Fruit fly (Drosophila melanogaster): ENCODE measurements around the gene D19B.
A peak's percentile ranks its signal among the peaks of the same experiment; 100 is the strongest.

The D19B gene

dm6 chr3L:6140771-6141472 lies 43.8 kb downstream of the D19B start (continued):
- TF ChIP-seq Med (GFP tag) (peak; percentile 8), nau (GFP tag; optimal IDR thresholded peaks at IDR 0.05) (no peak), sd (tag; optimal IDR thresholded peaks at IDR 0.05) (peak; percentile 12), Mes4 (GFP tag; optimal IDR thresholded peaks at IDR 0.05) (no peak), BtbVII (GFP tag; optimal IDR thresholded peaks at IDR 0.05) (no peak), CkIIα-i1 (GFP tag; IDR thresholded peaks at IDR 0.05) (no peak), Hr3 (GFP tag; optimal IDR thresholded peaks at IDR 0.05) (no peak), Oli (tag; optimal IDR thresholded peaks at IDR 0.05) (peak; percentile 33), CG13123 (GFP tag; optimal IDR thresholded peaks at IDR 0.05) (no peak), CG9437 (GFP tag; optimal IDR thresholded peaks at IDR 0.05) (no peak), org-1 (GFP tag; optimal IDR thresholded peaks at IDR 0.05) (no peak), CG3995 (GFP tag; optimal IDR thresholded peaks at IDR 0.05) (no peak), CG8924 (tag; optimal IDR thresholded peaks at IDR 0.05) (no peak), Ptx1 (GFP tag; IDR thresholded peaks at IDR 0.05) (peak; percentile 26; the same call in 1 of the 2 replicates), CG11398 (GFP tag; optimal IDR thresholded peaks at IDR 0.05) (no peak), Poxn (GFP tag; IDR thresholded peaks at IDR 0.05) (no peak), CG6683 (GFP tag; optimal IDR thresholded peaks at IDR 0.05) (no peak), CG11504 (tag; optimal IDR thresholded peaks at IDR 0.05) (peak; percentile 27), MTF-1 (GFP tag; optimal IDR thresholded peaks at IDR 0.05; ENCODE audit: borderline replicate concordance) (no peak), Sin3A (optimal IDR thresholded peaks at IDR 0.05) (no peak), CG11695 (GFP tag; IDR thresholded peaks at IDR 0.05) (0 out of 3 replicates have a peak, but pooled peaks have one; percentile 17), z (GFP tag; IDR thresholded peaks at IDR 0.05) (no peak), CG8290 (GFP tag; optimal IDR thresholded peaks at IDR 0.05) (no peak), CG8290 (tag; optimal IDR thresholded peaks at IDR 0.05) (peak in 1 of 2 experiments; percentile 35), GATAe (GFP tag; conservative IDR thresholded peaks at IDR 0.05) (no peak), cwo (GFP tag; optimal IDR thresholded peaks at IDR 0.05) (no peak), CG10959 (GFP tag; IDR thresholded peaks at IDR 0.05) (no peak), lbe (GFP tag; optimal IDR thresholded peaks at IDR 0.05) (no peak), oc (tag; optimal IDR thresholded peaks at IDR 0.05) (no peak), cas (GFP tag; IDR thresholded peaks at IDR 0.05) (no peak), CG16815 (GFP tag; optimal IDR thresholded peaks at IDR 0.05) (no peak), CG13424 (tag; optimal IDR thresholded peaks at IDR 0.05) (no peak), Fer3 (tag; optimal IDR thresholded peaks at IDR 0.05) (no peak), dmrt99B (tag; optimal IDR thresholded peaks at IDR 0.05) (peak; percentile 18), CG12659 (GFP tag; optimal IDR thresholded peaks at IDR 0.05) (peak; percentile 4), emc (GFP tag; optimal IDR thresholded peaks at IDR 0.05) (no peak), bcd (GFP tag; optimal IDR thresholded peaks at IDR 0.05) (no peak), CG7839 (tag; optimal IDR thresholded peaks at IDR 0.05) (peak; percentile 33), E2f1 (GFP tag; IDR thresholded peaks at IDR 0.05) (no peak), Opbp (GFP tag; IDR thresholded peaks at IDR 0.05; ENCODE audit: partially characterized antibody) (no peak), CG6791 (GFP tag; IDR thresholded peaks at IDR 0.05; ENCODE audit: partially characterized antibody) (no peak), CG7556 (GFP tag; optimal IDR thresholded peaks at IDR 0.05) (peak; percentile 10), eve (GFP tag; optimal IDR thresholded peaks at IDR 0.05) (no peak), jumu (GFP tag; optimal IDR thresholded peaks at IDR 0.05) (no peak), Mrtf (GFP tag; IDR thresholded peaks at IDR 0.05) (no peak)

All from whole organism, embryonic.